Fruit fly (Drosophila melanogaster) whole organism: ENCODE measurements around the gene CG7483.

Source experiments
- CG8478 ChIP-seq: fragments of >200 bp; optimal IDR thresholded peaks from 2 replicates; lab custom pipeline; 2018; ENCODE audit warnings: inconsistent platforms
- Dll ChIP-seq: fragments of >200 bp; optimal IDR thresholded peaks from 2 replicates; lab custom pipeline; 2017
- pan ChIP-seq: fragments of >200 bp; optimal IDR thresholded peaks from 2 replicates; lab custom pipeline; 2017

DNA sequence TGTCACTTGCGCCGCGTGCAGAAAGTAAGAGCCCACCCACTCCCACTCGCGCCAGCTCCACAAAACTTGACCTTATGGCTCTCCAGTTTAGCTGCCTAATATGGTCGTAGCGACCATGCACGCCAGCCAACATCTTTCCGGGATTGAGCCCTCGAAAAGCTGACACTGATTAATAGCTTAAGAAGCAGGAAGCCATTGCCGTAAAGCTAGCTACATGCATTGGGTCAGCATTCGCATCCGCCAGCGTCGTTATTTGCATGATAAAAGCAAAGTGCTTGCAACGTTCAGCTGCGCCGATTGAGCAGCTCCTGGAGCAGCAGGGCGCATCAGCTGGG is 6.1 kb upstream of the CG7483 start:
- TF ChIP-seq pan (lab: Kevin White, UChicago) (no peak), CG8478 (lab: Kevin White, UChicago) (no peak), Dll (lab: Kevin White, UChicago) (no peak)
